Worm (Caenorhabditis elegans) whole organism, L1 larva: Measurements from ENCODE around the gene F52H2.1.

ENCODE experiments used
- C16A3.4 ChIP-seq: fragments of 150-350 bp; optimal IDR thresholded peaks from 2 replicates; lab custom pipeline; 2014; ENCODE audit warnings: missing biosample characterization, missing genetic modification characterization
- C34B4.2 ChIP-seq: sonication (generic microtip); optimal IDR thresholded peaks from 2 replicates; lab custom pipeline; 2017; ENCODE audit warnings: mild to moderate bottlenecking, missing genetic modification characterization, missing compliant biosample characterization
- aha-1 ChIP-seq: fragments of 150-350 bp; optimal IDR thresholded peaks from 2 replicates; lab custom pipeline; 2014; ENCODE audit warnings: missing biosample characterization, missing genetic modification characterization
- alr-1 ChIP-seq: fragments of 200-800 bp; sonication (Bioruptor generic); optimal IDR thresholded peaks from 2 replicates; lab custom pipeline; 2018; ENCODE audit warnings: borderline replicate concordance, mild to moderate bottlenecking, missing genetic modification characterization, missing compliant biosample characterization
- aly-2 ChIP-seq: fragments of 150-350 bp; optimal IDR thresholded peaks from 2 replicates; lab custom pipeline; 2014; ENCODE audit warnings: missing biosample characterization, missing genetic modification characterization
- ama-1 ChIP-seq: fragments of 150-350 bp; optimal IDR thresholded peaks from 2 replicates; lab custom pipeline; 2014
- ceh-63 ChIP-seq: fragments of 200-800 bp; sonication (Bioruptor generic); optimal IDR thresholded peaks from 2 replicates; lab custom pipeline; 2018; ENCODE audit warnings: mild to moderate bottlenecking, missing genetic modification characterization, missing compliant biosample characterization
- ceh-82 ChIP-seq, 3 experiments: fragments of 150-350 bp in 1 of 3; sonication (generic microtip) in 2 of 3; optimal IDR thresholded peaks; 2 replicates each; lab custom pipeline; 2014 to 2017; ENCODE audit warnings: missing biosample characterization in 3 of 3, missing genetic modification characterization in 3 of 3
- ceh-88 ChIP-seq: fragments of 200-800 bp; sonication (Bioruptor generic); IDR thresholded peaks from 2 replicates; pipeline ENCODE4 v1.3.6; 2022; ENCODE audit warnings: missing genetic modification characterization, missing compliant biosample characterization
- dpl-1 ChIP-seq, 3 experiments: fragments of 150-350 bp in 2 of 3; sonication (generic microtip) in 1 of 3; optimal IDR thresholded peaks; 2 replicates each; lab custom pipeline; 2014 to 2017; ENCODE audit warnings: missing biosample characterization in 3 of 3, missing genetic modification characterization in 3 of 3, missing genetic modification reagents in 3 of 3
- dsc-1 ChIP-seq: sonication (generic microtip); optimal IDR thresholded peaks from 2 replicates; lab custom pipeline; 2016; ENCODE audit warnings: mild to moderate bottlenecking, missing genetic modification characterization, missing compliant biosample characterization
- efl-1 ChIP-seq, 4 experiments: fragments of 150-350 bp; optimal IDR thresholded peaks in 3 of 4; peaks in 1 of 4; 1 replicate in 1 of 4; 2 replicates in 3 of 4; lab custom pipeline; 2014; ENCODE audit warnings: missing biosample characterization in 2 of 4, missing genetic modification characterization in 2 of 4, missing genetic modification reagents in 2 of 4
- egl-27 ChIP-seq, 2 experiments: fragments of 150-350 bp in 1 of 2; sonication (generic microtip); optimal IDR thresholded peaks; 3 replicates each; lab custom pipeline; 2017 to 2018; ENCODE audit warnings: missing biosample characterization in 2 of 2, missing genetic modification characterization in 2 of 2, missing genetic modification reagents in 2 of 2
- elt-2 ChIP-seq: sonication (generic microtip); optimal IDR thresholded peaks from 2 replicates; lab custom pipeline; 2016; ENCODE audit warnings: missing genetic modification characterization, mild to moderate bottlenecking, inconsistent platforms, missing compliant biosample characterization, missing genetic modification reagents
- elt-3 ChIP-seq, 6 experiments: fragments of 150-350 bp in 1 of 6; sonication (generic microtip); optimal IDR thresholded peaks; 2 replicates each; lab custom pipeline; 2017 to 2018; ENCODE audit warnings: missing biosample characterization in 6 of 6, missing genetic modification characterization in 6 of 6, inconsistent platforms in 1 of 6
- fkh-10 ChIP-seq: sonication (generic microtip); optimal IDR thresholded peaks from 2 replicates; lab custom pipeline; 2017; ENCODE audit warnings: missing biosample characterization, missing genetic modification reagents, missing genetic modification characterization
- fkh-8 ChIP-seq: sonication (generic microtip); optimal IDR thresholded peaks from 2 replicates; lab custom pipeline; 2016; ENCODE audit warnings: mild to moderate bottlenecking, missing genetic modification characterization, missing compliant biosample characterization
- lin-13 ChIP-seq: fragments of 150-350 bp; optimal IDR thresholded peaks from 2 replicates; lab custom pipeline; 2014; ENCODE audit warnings: missing biosample characterization, missing genetic modification reagents, missing genetic modification characterization
- lin-14 ChIP-seq: fragments of 200-800 bp; sonication (Bioruptor generic); optimal IDR thresholded peaks from 2 replicates; lab custom pipeline; 2018; ENCODE audit warnings: mild to moderate bottlenecking, missing genetic modification characterization, moderate library complexity, missing compliant biosample characterization
- lin-35 ChIP-seq, 2 experiments: fragments of 150-350 bp; optimal IDR thresholded peaks; 2 replicates each; lab custom pipeline; 2014; ENCODE audit warnings: missing biosample characterization in 2 of 2, missing genetic modification characterization in 2 of 2, missing genetic modification reagents in 2 of 2
- lsy-2 ChIP-seq, 2 experiments: fragments of 150-350 bp; optimal IDR thresholded peaks; 2 replicates each; lab custom pipeline; 2014; ENCODE audit warnings: missing biosample characterization in 2 of 2, missing genetic modification characterization in 2 of 2
- mdl-1 ChIP-seq, 2 experiments: fragments of 150-350 bp; optimal IDR thresholded peaks; 2 replicates each; lab custom pipeline; 2014 to 2017; ENCODE audit warnings: missing biosample characterization in 2 of 2, missing genetic modification characterization in 2 of 2, inconsistent platforms in 1 of 2
- nhr-19 ChIP-seq: fragments of 200-800 bp; sonication (Bioruptor generic); conservative IDR thresholded peaks from 2 replicates; pipeline ENCODE4 v1.3.6; 2022; ENCODE audit warnings: missing genetic modification characterization, missing compliant biosample characterization
- nhr-20 ChIP-seq: sonication (generic microtip); optimal IDR thresholded peaks from 2 replicates; lab custom pipeline; 2016; ENCODE audit warnings: mild to moderate bottlenecking, missing genetic modification characterization, missing compliant biosample characterization
- nhr-47 ChIP-seq: sonication (generic microtip); optimal IDR thresholded peaks from 2 replicates; lab custom pipeline; 2016; ENCODE audit warnings: mild to moderate bottlenecking, missing genetic modification characterization, moderate library complexity, missing compliant biosample characterization
- nhr-71 ChIP-seq: sonication (generic microtip); optimal IDR thresholded peaks from 2 replicates; lab custom pipeline; 2016; ENCODE audit warnings: mild to moderate bottlenecking, missing genetic modification characterization, moderate library complexity, missing compliant biosample characterization
- nhr-77 ChIP-seq: fragments of 150-350 bp; optimal IDR thresholded peaks from 2 replicates; lab custom pipeline; 2014; ENCODE audit warnings: missing biosample characterization, missing genetic modification characterization
- nhr-85 ChIP-seq: sonication (generic microtip); peaks from one replicate; lab custom pipeline; 2016; ENCODE audit warnings: missing genetic modification characterization, inconsistent platforms, missing compliant biosample characterization
- nhr-90 ChIP-seq: sonication (generic microtip); optimal IDR thresholded peaks from 2 replicates; lab custom pipeline; 2016; ENCODE audit warnings: mild to moderate bottlenecking, missing genetic modification characterization, missing compliant biosample characterization; ENCODE audit not compliant: poor library complexity
- pqm-1 ChIP-seq: sonication (generic microtip); optimal IDR thresholded peaks from 3 replicates; lab custom pipeline; 2017; ENCODE audit warnings: missing biosample characterization, missing genetic modification characterization
- rnt-1 ChIP-seq: sonication (generic microtip); optimal IDR thresholded peaks from 2 replicates; lab custom pipeline; 2016; ENCODE audit warnings: mild to moderate bottlenecking, missing genetic modification characterization, moderate library complexity, missing compliant biosample characterization
- skn-1 ChIP-seq: fragments of 150-350 bp; optimal IDR thresholded peaks from 2 replicates; lab custom pipeline; 2014; ENCODE audit warnings: missing biosample characterization, missing genetic modification characterization
- snu-23 ChIP-seq: sonication (generic microtip); optimal IDR thresholded peaks from 2 replicates; lab custom pipeline; 2016; ENCODE audit warnings: missing genetic modification characterization, missing compliant biosample characterization
- sox-4 ChIP-seq: sonication (generic microtip); optimal IDR thresholded peaks from 2 replicates; lab custom pipeline; 2016; ENCODE audit warnings: missing genetic modification characterization, missing compliant biosample characterization
- sptf-1 ChIP-seq: fragments of 150-350 bp; optimal IDR thresholded peaks from 2 replicates; lab custom pipeline; 2014; ENCODE audit warnings: missing biosample characterization, missing genetic modification characterization
- swsn-7 ChIP-seq: sonication (generic microtip); optimal IDR thresholded peaks from 2 replicates; lab custom pipeline; 2016; ENCODE audit warnings: missing genetic modification characterization, missing compliant biosample characterization
- tlp-1 ChIP-seq: fragments of 150-350 bp; optimal IDR thresholded peaks from 2 replicates; lab custom pipeline; 2014; ENCODE audit warnings: missing biosample characterization, missing genetic modification characterization
- xbp-1 ChIP-seq: sonication (generic microtip); optimal IDR thresholded peaks from 2 replicates; lab custom pipeline; 2016; ENCODE audit warnings: missing genetic modification characterization, missing compliant biosample characterization
- zip-4 ChIP-seq: fragments of 200-800 bp; sonication (Bioruptor generic); optimal IDR thresholded peaks from 2 replicates; lab custom pipeline; 2018; ENCODE audit warnings: mild to moderate bottlenecking, missing genetic modification characterization, moderate library complexity, missing compliant biosample characterization

Gene F52H2.1

ce11 chrX:2527194-2527593, 45.7 kb upstream of the F52H2.1 start:
- TF ChIP-seq elt-3 (tag; optimal IDR thresholded peaks at IDR 0.05; lab: Kevin White, UChicago), result no peak
- peak; percentile 96 for TF ChIP-seq alr-1 (tag; lab: Kevin White, UChicago)
- TF ChIP-seq ama-1 (lab: Kevin White, UChicago), result no peak

DNA sequence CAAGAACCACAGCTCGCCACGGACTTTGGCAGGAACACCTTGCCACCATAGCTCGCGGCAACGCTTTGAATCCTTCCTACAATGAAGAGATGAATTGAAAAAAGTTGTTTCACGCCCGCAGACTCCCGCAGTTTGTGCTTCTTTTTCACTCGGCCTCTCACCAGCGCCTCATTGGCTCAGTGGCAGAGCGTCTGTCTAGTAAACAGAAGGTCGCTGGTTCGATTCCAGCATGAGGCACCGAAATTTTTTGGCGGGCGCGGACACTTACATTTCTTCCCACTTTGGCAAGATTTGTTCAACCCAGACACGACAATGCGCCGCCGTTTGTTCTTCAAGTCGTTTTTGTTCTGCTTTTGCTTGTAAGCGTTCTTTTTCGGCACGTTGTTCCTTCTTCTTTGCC, 45.0 kb upstream of the F52H2.1 start:
- TF ChIP-seq elt-2 (tag; lab: Kevin White, UChicago) (no peak), fkh-8 (tag; lab: Kevin White, UChicago) (peak; percentile 7), skn-1 (tag; lab: Kevin White, UChicago) (peak; percentile 78), fkh-10 (GFP tag; lab: Kevin White, UChicago) (peak; percentile 59), nhr-85 (peak; percentile 47), dsc-1 (tag; lab: Kevin White, UChicago) (peak; percentile 23), egl-27 (tag; optimal IDR thresholded peaks at IDR 0.05; lab: Kevin White, UChicago) (no peak), nhr-19 (GFP tag; lab: Robert Waterston, UW) (0 out of 2 replicates have a peak, but pooled peaks have one; percentile 33), nhr-71 (tag; lab: Kevin White, UChicago) (peak; percentile 53), ceh-88 (GFP tag; lab: Robert Waterston, UW) (no peak), C34B4.2 (tag; lab: Kevin White, UChicago) (no peak), nhr-90 (peak; percentile 38), ceh-82 (tag; optimal IDR thresholded peaks at IDR 0.05; lab: Kevin White, UChicago) (peak in 2 of 3 experiments; percentile 47 to 52), nhr-47 (tag; lab: Kevin White, UChicago) (peak; percentile 51), rnt-1 (tag; lab: Kevin White, UChicago) (peak; percentile 52), swsn-7 (tag; lab: Kevin White, UChicago) (peak; percentile 32), sptf-1 (tag; lab: Kevin White, UChicago) (no peak), nhr-77 (tag; lab: Kevin White, UChicago) (peak; percentile 7), snu-23 (GFP tag; lab: Kevin White, UChicago) (peak; percentile 57), zip-4 (GFP tag; lab: Kevin White, UChicago) (no peak), tlp-1 (tag; lab: Kevin White, UChicago) (no peak), mdl-1 (tag; optimal IDR thresholded peaks at IDR 0.05; lab: Kevin White, UChicago) (peak in 1 of 2 experiments; percentile 11), xbp-1 (tag; lab: Kevin White, UChicago) (peak; percentile 17), nhr-20 (tag; lab: Kevin White, UChicago) (peak; percentile 26), lin-35 (GFP tag; optimal IDR thresholded peaks at IDR 0.05; lab: Kevin White, UChicago) (peak in 1 of 2 experiments; percentile 44), lin-14 (GFP tag; lab: Kevin White, UChicago) (peak; percentile 47), dpl-1 (GFP tag; optimal IDR thresholded peaks at IDR 0.05; lab: Kevin White, UChicago) (peak in 1 of 3 experiments; percentile 1)
- TF ChIP-seq, all 84 proteins: peak for 20

ce11 chrX:2531276-2531675, 41.6 kb upstream of the F52H2.1 start:
- TF ChIP-seq aly-2 (tag; lab: Kevin White, UChicago), result no peak
- peak; percentile 21 for TF ChIP-seq nhr-71 (tag; lab: Kevin White, UChicago)
- peak; percentile 3 for TF ChIP-seq C16A3.4 (tag; lab: Kevin White, UChicago)
- no peak for TF ChIP-seq pqm-1 (tag; lab: Kevin White, UChicago)
- TF ChIP-seq sox-4, result no peak
- TF ChIP-seq lin-14 (GFP tag; lab: Kevin White, UChicago), result no peak
- no peak for TF ChIP-seq efl-1 (optimal IDR thresholded peaks at IDR 0.05; lab: Kevin White, UChicago)
- peak in 1 of 2 experiments; percentile 74 for TF ChIP-seq efl-1 (GFP tag; optimal IDR thresholded peaks at IDR 0.05 in 1 of 2; lab: Kevin White, UChicago)
- peak; percentile 58 for TF ChIP-seq skn-1 (tag; lab: Kevin White, UChicago)
- peak; percentile 32 for TF ChIP-seq snu-23 (GFP tag; lab: Kevin White, UChicago)
- TF ChIP-seq elt-2 (tag; lab: Kevin White, UChicago), result peak; percentile 6
- TF ChIP-seq nhr-20 (tag; lab: Kevin White, UChicago), result peak; percentile 10
- TF ChIP-seq rnt-1 (tag; lab: Kevin White, UChicago), result peak; percentile 43
- TF ChIP-seq lin-35 (GFP tag; optimal IDR thresholded peaks at IDR 0.05; lab: Kevin White, UChicago), result peak in 1 of 2 experiments; percentile 44
- no peak for TF ChIP-seq lin-13 (GFP tag; lab: Kevin White, UChicago)
- peak; percentile 17 for TF ChIP-seq nhr-47 (tag; lab: Kevin White, UChicago)
- no peak for TF ChIP-seq ceh-88 (GFP tag; lab: Robert Waterston, UW)
- peak; percentile 48 for TF ChIP-seq nhr-90
- no peak for TF ChIP-seq ceh-63
- no peak for TF ChIP-seq dpl-1 (GFP tag; optimal IDR thresholded peaks at IDR 0.05; lab: Kevin White, UChicago)
- TF ChIP-seq lsy-2 (tag; optimal IDR thresholded peaks at IDR 0.05; lab: Kevin White, UChicago), result peak in 1 of 2 experiments; percentile 38
- no peak for TF ChIP-seq aha-1
- TF ChIP-seq, all 84 proteins: peak for 12
